Fruit fly (Drosophila melanogaster) whole organism, embryonic: ENCODE results near the gene Drice.
A peak's percentile ranks its signal among the peaks of the same experiment; 100 is the strongest.

Source experiments
- Adf1 ChIP-seq: fragments of 200-800 bp; sonication (Bioruptor generic); IDR thresholded peaks from 2 replicates; pipeline ENCODE4 v1.3.6; 2022; ENCODE audit warnings: missing biosample characterization, missing genetic modification characterization
- Asciz ChIP-seq: fragments of 200-800 bp; sonication (Bioruptor generic); optimal IDR thresholded peaks from 2 replicates; lab custom pipeline; 2017; ENCODE audit warnings: missing biosample characterization, mild to moderate bottlenecking, missing genetic modification characterization, missing genetic modification reagents
- CG11504 ChIP-seq: fragments of 200-800 bp; sonication (Bioruptor generic); optimal IDR thresholded peaks from 3 replicates; lab custom pipeline; 2019; ENCODE audit warnings: missing biosample characterization, mild to moderate bottlenecking, missing genetic modification characterization, moderate library complexity
- CG12155 ChIP-seq: fragments of 200-800 bp; sonication (Bioruptor generic); optimal IDR thresholded peaks from 3 replicates; lab custom pipeline; 2016; ENCODE audit warnings: missing biosample characterization, missing genetic modification characterization
- CG12299 ChIP-seq: fragments of 200-800 bp; sonication (Bioruptor generic); optimal IDR thresholded peaks from 2 replicates; lab custom pipeline; 2018; ENCODE audit warnings: missing biosample characterization, mild to moderate bottlenecking, missing genetic modification characterization
- CG14860 ChIP-seq: fragments of 200-800 bp; sonication (Bioruptor generic); IDR thresholded peaks from 3 replicates; pipeline ENCODE4 v1.3.6; 2022; ENCODE audit warnings: missing biosample characterization, missing genetic modification characterization; ENCODE audit not compliant: partially characterized antibody
- CG15479 ChIP-seq: fragments of 200-800 bp; sonication (Bioruptor generic); optimal IDR thresholded peaks from 3 replicates; lab custom pipeline; 2019; ENCODE audit warnings: missing biosample characterization, mild to moderate bottlenecking, missing genetic modification characterization, moderate library complexity
- CG15601 ChIP-seq: fragments of 200-800 bp; sonication (Bioruptor generic); optimal IDR thresholded peaks from 3 replicates; lab custom pipeline; 2019; ENCODE audit warnings: missing biosample characterization, mild to moderate bottlenecking, missing genetic modification characterization, moderate library complexity
- CG16779 ChIP-seq: fragments of 200-800 bp; sonication (Bioruptor generic); IDR thresholded peaks from 2 replicates; pipeline ENCODE4 v1.3.6; 2022; ENCODE audit warnings: missing biosample characterization, missing genetic modification characterization
- CG17359 ChIP-seq: fragments of 200-800 bp; sonication (Bioruptor generic); optimal IDR thresholded peaks from 3 replicates; lab custom pipeline; 2018; ENCODE audit warnings: missing biosample characterization, mild to moderate bottlenecking, missing genetic modification characterization, moderate library complexity
- CG17385 ChIP-seq: fragments of 200-800 bp; sonication (Bioruptor generic); optimal IDR thresholded peaks from 3 replicates; lab custom pipeline; 2018; ENCODE audit warnings: missing biosample characterization, mild to moderate bottlenecking, missing genetic modification characterization
- CG3847 ChIP-seq: fragments of 200-800 bp; sonication (Bioruptor generic); IDR thresholded peaks from 2 replicates; pipeline ENCODE4 v1.3.6; 2022; ENCODE audit warnings: missing biosample characterization, missing genetic modification characterization
- CG6175 ChIP-seq: fragments of 200-800 bp; sonication (Bioruptor generic); IDR thresholded peaks from 3 replicates; pipeline ENCODE4 v1.3.6; 2022; ENCODE audit warnings: missing biosample characterization, missing genetic modification characterization
- CG6689 ChIP-seq: fragments of 200-800 bp; sonication (Bioruptor generic); IDR thresholded peaks from 2 replicates; pipeline ENCODE4 v1.3.6; 2022; ENCODE audit warnings: missing biosample characterization, missing genetic modification characterization
- CG7963 ChIP-seq: fragments of 200-800 bp; sonication (Bioruptor generic); IDR thresholded peaks from 3 replicates; pipeline ENCODE4 v1.3.6; 2022; ENCODE audit warnings: missing biosample characterization, missing genetic modification characterization; ENCODE audit not compliant: partially characterized antibody
- CG8765 ChIP-seq: fragments of 200-800 bp; sonication (Bioruptor generic); IDR thresholded peaks from 2 replicates; pipeline ENCODE4 v1.3.6; 2022; ENCODE audit warnings: missing biosample characterization, missing genetic modification characterization
- CG8924 ChIP-seq: fragments of 200-800 bp; optimal IDR thresholded peaks from 3 replicates; lab custom pipeline; 2019; ENCODE audit warnings: missing biosample characterization, mild to moderate bottlenecking, missing genetic modification characterization, moderate library complexity
- CG8944 ChIP-seq: fragments of 200-800 bp; sonication (Bioruptor generic); optimal IDR thresholded peaks from 3 replicates; lab custom pipeline; 2016; ENCODE audit warnings: missing biosample characterization, missing genetic modification characterization
- CG9727 ChIP-seq: fragments of 200-800 bp; sonication (Bioruptor generic); optimal IDR thresholded peaks from 3 replicates; lab custom pipeline; 2017; ENCODE audit warnings: missing biosample characterization, mild to moderate bottlenecking, missing genetic modification characterization
- CTCF ChIP-seq: fragments of 200-800 bp; sonication (Bioruptor generic); optimal IDR thresholded peaks from 2 replicates; lab custom pipeline; 2017; ENCODE audit warnings: missing biosample characterization, mild to moderate bottlenecking, missing genetic modification characterization, moderate library complexity
- Camta ChIP-seq: fragments of 200-800 bp; sonication (Bioruptor generic); optimal IDR thresholded peaks from 2 replicates; lab custom pipeline; 2016; ENCODE audit warnings: missing biosample characterization, missing genetic modification characterization
- D19A ChIP-seq: fragments of 200-800 bp; optimal IDR thresholded peaks from 3 replicates; lab custom pipeline; 2019; ENCODE audit warnings: missing biosample characterization, mild to moderate bottlenecking, missing genetic modification characterization, moderate library complexity
- E2f2 ChIP-seq: fragments of 200-800 bp; sonication (Bioruptor generic); IDR thresholded peaks from 2 replicates; pipeline ENCODE4 v1.3.6; 2022; ENCODE audit warnings: missing biosample characterization, missing genetic modification characterization
- H15 ChIP-seq: fragments of 200-800 bp; sonication (Bioruptor generic); IDR thresholded peaks from 3 replicates; pipeline ENCODE4 v1.3.6; 2022; ENCODE audit warnings: missing biosample characterization, missing genetic modification characterization
- Hmr ChIP-seq: fragments of 200-800 bp; sonication (Bioruptor generic); optimal IDR thresholded peaks from 3 replicates; lab custom pipeline; 2017; ENCODE audit warnings: mild to moderate bottlenecking, missing biosample characterization, missing genetic modification reagents, missing genetic modification characterization
- Taf1 ChIP-seq: fragments of 200-800 bp; sonication (Bioruptor generic); IDR thresholded peaks from 2 replicates; pipeline ENCODE4 v1.3.6; 2022; ENCODE audit warnings: missing biosample characterization, missing genetic modification characterization
- ap ChIP-seq: fragments of 200-800 bp; sonication (Bioruptor generic); IDR thresholded peaks from 2 replicates; pipeline ENCODE4 v1.3.6; 2022; ENCODE audit warnings: missing biosample characterization, missing genetic modification characterization
- ase ChIP-seq: fragments of 200-800 bp; sonication (Bioruptor generic); IDR thresholded peaks from 3 replicates; pipeline ENCODE4 v1.3.6; 2022; ENCODE audit warnings: missing biosample characterization, missing genetic modification characterization
- ash1 ChIP-seq: fragments of 200-800 bp; sonication (Bioruptor generic); optimal IDR thresholded peaks from 2 replicates; lab custom pipeline; 2018; ENCODE audit warnings: missing biosample characterization, mild to moderate bottlenecking, missing genetic modification characterization
- btn ChIP-seq: fragments of 200-800 bp; sonication (Bioruptor generic); optimal IDR thresholded peaks from 2 replicates; lab custom pipeline; 2016; ENCODE audit warnings: missing biosample characterization, missing genetic modification characterization
- ci ChIP-seq: fragments of 200-800 bp; sonication (Bioruptor generic); IDR thresholded peaks from 3 replicates; pipeline ENCODE4 v1.3.6; 2022; ENCODE audit warnings: missing biosample characterization, missing genetic modification characterization
- crp ChIP-seq, 2 experiments: fragments of 200-800 bp; sonication (Bioruptor generic); optimal IDR thresholded peaks; 2 replicates in 1 of 2; 3 replicates in 1 of 2; lab custom pipeline; 2017; ENCODE audit warnings: missing biosample characterization in 2 of 2, missing genetic modification characterization in 2 of 2, mild to moderate bottlenecking in 1 of 2, moderate library complexity in 1 of 2
- dimm ChIP-seq: fragments of 200-800 bp; sonication (Bioruptor generic); IDR thresholded peaks from 2 replicates; pipeline ENCODE4 v1.3.6; 2022; ENCODE audit warnings: missing biosample characterization, missing genetic modification characterization
- gcm ChIP-seq: fragments of 200-800 bp; sonication (Bioruptor generic); optimal IDR thresholded peaks from 2 replicates; lab custom pipeline; 2019; ENCODE audit warnings: missing biosample characterization, mild to moderate bottlenecking, missing genetic modification characterization, moderate library complexity
- gsb ChIP-seq: fragments of 200-800 bp; sonication (Bioruptor generic); IDR thresholded peaks from 2 replicates; pipeline ENCODE4 v1.3.6; 2022; ENCODE audit warnings: missing biosample characterization, missing genetic modification characterization
- gsb-n ChIP-seq: fragments of 200-800 bp; sonication (Bioruptor generic); optimal IDR thresholded peaks from 3 replicates; lab custom pipeline; 2018; ENCODE audit warnings: missing biosample characterization, mild to moderate bottlenecking, missing genetic modification characterization
- mirr ChIP-seq: fragments of 200-800 bp; sonication (Bioruptor generic); optimal IDR thresholded peaks from 3 replicates; lab custom pipeline; 2018; ENCODE audit warnings: missing biosample characterization, mild to moderate bottlenecking, missing genetic modification characterization
- otp ChIP-seq: fragments of 200-800 bp; sonication (Bioruptor generic); IDR thresholded peaks from 3 replicates; pipeline ENCODE4, ENCODE4 v1.3.6; 2022; ENCODE audit warnings: missing biosample characterization, missing genetic modification characterization
- pfk ChIP-seq: fragments of 200-800 bp; sonication (Bioruptor generic); optimal IDR thresholded peaks from 2 replicates; lab custom pipeline; 2018; ENCODE audit warnings: missing biosample characterization, mild to moderate bottlenecking, missing genetic modification characterization, moderate library complexity
- repo ChIP-seq: fragments of 200-800 bp; sonication (Bioruptor generic); optimal IDR thresholded peaks from 2 replicates; lab custom pipeline; 2016; ENCODE audit warnings: missing biosample characterization, missing genetic modification characterization
- sim ChIP-seq: fragments of 200-800 bp; sonication (Bioruptor generic); IDR thresholded peaks from 2 replicates; pipeline ENCODE4 v1.3.6; 2022; ENCODE audit warnings: missing biosample characterization, missing genetic modification characterization
- sob ChIP-seq: fragments of 200-800 bp; sonication (Bioruptor generic); IDR thresholded peaks from 2 replicates; pipeline ENCODE4 v1.3.6; 2022; ENCODE audit warnings: missing biosample characterization, missing genetic modification characterization
- stwl ChIP-seq: fragments of 200-800 bp; sonication (Bioruptor generic); optimal IDR thresholded peaks from 3 replicates; lab custom pipeline; 2018; ENCODE audit warnings: missing biosample characterization, mild to moderate bottlenecking, missing genetic modification characterization, moderate library complexity
- tap ChIP-seq: fragments of 200-800 bp; optimal IDR thresholded peaks from 3 replicates; lab custom pipeline; 2019; ENCODE audit warnings: missing biosample characterization, mild to moderate bottlenecking, missing genetic modification characterization, moderate library complexity
- tin ChIP-seq: fragments of 200-800 bp; sonication (Bioruptor generic); optimal IDR thresholded peaks from 3 replicates; lab custom pipeline; 2016; ENCODE audit warnings: missing biosample characterization, missing genetic modification characterization
- tll ChIP-seq, 2 experiments: fragments of 200-800 bp in 1 of 2; fragments of >200 bp in 1 of 2; sonication (Bioruptor generic) in 1 of 2; optimal IDR thresholded peaks; 2 replicates each; lab custom pipeline; 2017 to 2019; ENCODE audit warnings: missing biosample characterization in 2 of 2, missing genetic modification characterization in 2 of 2, mild to moderate bottlenecking in 1 of 2, moderate library complexity in 1 of 2
- tup ChIP-seq: fragments of 200-800 bp; sonication (Bioruptor generic); optimal IDR thresholded peaks from 2 replicates; lab custom pipeline; 2016; ENCODE audit warnings: missing biosample characterization, mild to moderate bottlenecking, missing genetic modification characterization, moderate library complexity
- vfl ChIP-seq: fragments of 200-800 bp; sonication (Bioruptor generic); optimal IDR thresholded peaks from 2 replicates; lab custom pipeline; 2016; ENCODE audit warnings: missing biosample characterization, missing genetic modification characterization
- wek ChIP-seq: fragments of 200-800 bp; sonication (Bioruptor generic); optimal IDR thresholded peaks from 3 replicates; lab custom pipeline; 2018; ENCODE audit warnings: missing biosample characterization, mild to moderate bottlenecking, missing genetic modification characterization, moderate library complexity
- zf30C ChIP-seq: fragments of 200-800 bp; sonication (Bioruptor generic); optimal IDR thresholded peaks from 3 replicates; lab custom pipeline; 2018; ENCODE audit warnings: missing biosample characterization, mild to moderate bottlenecking, missing genetic modification characterization

The Drice gene

dm6 chr3R:29772795-29773331 lies 26.6 kb upstream of the Drice start (continued):
- no peak for TF ChIP-seq dimm (GFP tag; lab: Robert Waterston, UW)
- TF ChIP-seq otp (GFP tag; lab: Robert Waterston, UW) = 0 out of 3 replicates have a peak, but pooled peaks have one; percentile 67
- TF ChIP-seq E2f2 (GFP tag; lab: Robert Waterston, UW) = 0 out of 2 replicates have a peak, but pooled peaks have one; percentile 20
- no peak for TF ChIP-seq gsb-n (tag; lab: Kevin White, UChicago)
- peak; percentile 23 for TF ChIP-seq CG17385
- no peak for TF ChIP-seq CG17359 (tag; lab: Kevin White, UChicago)
- TF ChIP-seq wek (GFP tag; lab: Kevin White, UChicago) = no peak
- TF ChIP-seq CG16779 = 0 out of 2 replicates have a peak, but pooled peaks have one; percentile 61
- no peak for TF ChIP-seq CTCF (GFP tag; lab: Kevin White, UChicago)
- no peak for TF ChIP-seq btn (GFP tag; lab: Kevin White, UChicago)
- TF ChIP-seq pfk = peak; percentile 28
- peak; percentile 42 for TF ChIP-seq mirr (GFP tag; lab: Kevin White, UChicago)
- no peak for TF ChIP-seq CG15479 (GFP tag; lab: Kevin White, UChicago)
- TF ChIP-seq CG8765 = 0 out of 2 replicates have a peak, but pooled peaks have one; percentile 6
- no peak for TF ChIP-seq zf30C (GFP tag; lab: Kevin White, UChicago)
- peak; percentile 5 for TF ChIP-seq tap (tag; lab: Kevin White, UChicago)
- no peak; the same call in 1 of the 2 replicates for TF ChIP-seq CG6689
- TF ChIP-seq ash1 (GFP tag; lab: Kevin White, UChicago) = no peak
- TF ChIP-seq CG3847 = no peak
- TF ChIP-seq sob (GFP tag; lab: Robert Waterston, UW) = peak; percentile 60; the same call in 1 of the 2 replicates
- no peak for TF ChIP-seq sim (GFP tag; lab: Robert Waterston, UW)
- TF ChIP-seq CG12155 (GFP tag; lab: Kevin White, UChicago) = no peak
- TF ChIP-seq gcm (GFP tag; lab: Kevin White, UChicago) = no peak
- peak; percentile 22; the same call in 1 of the 2 replicates for TF ChIP-seq Taf1
- TF ChIP-seq Camta (GFP tag; lab: Kevin White, UChicago) = no peak
- TF ChIP-seq CG8944 (GFP tag; lab: Kevin White, UChicago) = no peak
- peak; percentile 16 for TF ChIP-seq CG15601 (tag; lab: Kevin White, UChicago)
- no peak for TF ChIP-seq gsb (GFP tag; lab: Robert Waterston, UW)
- peak; percentile 15 for TF ChIP-seq CG8924 (tag; lab: Kevin White, UChicago)
- TF ChIP-seq tll (GFP tag; optimal IDR thresholded peaks at IDR 0.05; lab: Kevin White, UChicago) = no peak
- TF ChIP-seq Adf1 = peak; percentile 89
- TF ChIP-seq ap = no peak
- no peak for TF ChIP-seq CG12299
- no peak for TF ChIP-seq H15 (GFP tag; lab: Robert Waterston, UW)
- no peak for TF ChIP-seq repo
- peak; percentile 5 for TF ChIP-seq stwl (tag; lab: Kevin White, UChicago)
- no peak for TF ChIP-seq tin (GFP tag; lab: Kevin White, UChicago)
- TF ChIP-seq D19A (tag; lab: Kevin White, UChicago) = peak; percentile 19
- TF ChIP-seq Asciz (GFP tag; lab: Kevin White, UChicago) = no peak
- TF ChIP-seq ase (GFP tag; lab: Robert Waterston, UW) = no peak
- TF ChIP-seq crp (GFP tag; optimal IDR thresholded peaks at IDR 0.05; lab: Kevin White, UChicago) = no peak
- peak; percentile 80; the same call in 2 of the 3 replicates for TF ChIP-seq ci (GFP tag; lab: Robert Waterston, UW)
- no peak for TF ChIP-seq vfl (GFP tag; lab: Kevin White, UChicago)
- no peak for TF ChIP-seq CG14860 (GFP tag; lab: Robert Waterston, UW)
- no peak for TF ChIP-seq CG9727 (GFP tag; lab: Kevin White, UChicago)
- TF ChIP-seq CG6175 (GFP tag; lab: Robert Waterston, UW) = peak; percentile 84; the same call in 2 of the 3 replicates
- TF ChIP-seq Hmr (GFP tag; lab: Kevin White, UChicago) = peak; percentile 60
- 0 out of 3 replicates have a peak, but pooled peaks have one; percentile 25 for TF ChIP-seq CG7963 (GFP tag; lab: Robert Waterston, UW)
- TF ChIP-seq tup (GFP tag; lab: Kevin White, UChicago) = no peak
- TF ChIP-seq CG11504 = no peak
